Worm (Caenorhabditis elegans) whole organism, late embryonic: Measurements from ENCODE around the gene C33D9.10.
A peak's percentile ranks its signal among the peaks of the same experiment; 100 is the strongest.

Source experiments
- Y22D7AL.16 ChIP-seq: sonication (generic microtip); optimal IDR thresholded peaks from 2 replicates; lab custom pipeline; 2016; ENCODE audit warnings: missing genetic modification characterization, missing compliant biosample characterization
- ama-1 ChIP-seq: fragments of 150-350 bp; optimal IDR thresholded peaks from 2 replicates; lab custom pipeline; 2014
- ceh-18 ChIP-seq: sonication (generic microtip); optimal IDR thresholded peaks from 2 replicates; lab custom pipeline; 2016; ENCODE audit warnings: missing genetic modification characterization, missing compliant biosample characterization
- dve-1 ChIP-seq: sonication (generic microtip); optimal IDR thresholded peaks from 2 replicates; lab custom pipeline; 2017; ENCODE audit warnings: antibody characterized with exemption, mild to moderate bottlenecking, missing genetic modification characterization, missing compliant biosample characterization
- eyg-1 ChIP-seq: sonication (generic microtip); optimal IDR thresholded peaks from 2 replicates; lab custom pipeline; 2016; ENCODE audit warnings: missing genotype, missing genetic modification characterization, missing compliant biosample characterization
- gmeb-2 ChIP-seq: sonication (generic microtip); optimal IDR thresholded peaks from 2 replicates; lab custom pipeline; 2016; ENCODE audit warnings: missing genetic modification characterization, inconsistent platforms, missing compliant biosample characterization
- lin-11 ChIP-seq: fragments of 200-800 bp; sonication (Bioruptor generic); optimal IDR thresholded peaks from 2 replicates; lab custom pipeline; 2018; ENCODE audit warnings: mild to moderate bottlenecking, missing genetic modification characterization, missing compliant biosample characterization
- madf-2 ChIP-seq: sonication (generic microtip); optimal IDR thresholded peaks from 2 replicates; lab custom pipeline; 2017; ENCODE audit warnings: missing genetic modification characterization, missing compliant biosample characterization
- pqm-1 ChIP-seq: sonication (generic microtip); optimal IDR thresholded peaks from 2 replicates; lab custom pipeline; 2016; ENCODE audit warnings: missing genetic modification characterization, missing compliant biosample characterization
- ref-2 ChIP-seq: sonication (generic microtip); optimal IDR thresholded peaks from 2 replicates; lab custom pipeline; 2016; ENCODE audit warnings: missing genetic modification characterization, missing compliant biosample characterization
- rnt-1 ChIP-seq: sonication (generic microtip); optimal IDR thresholded peaks from 2 replicates; lab custom pipeline; 2016; ENCODE audit warnings: missing genetic modification characterization, missing compliant biosample characterization
- sox-2 ChIP-seq: fragments of 200-800 bp; sonication (Bioruptor generic); IDR thresholded peaks from 2 replicates; pipeline ENCODE4 v1.3.6; 2022; ENCODE audit warnings: missing genetic modification reagents, missing genetic modification characterization, missing compliant biosample characterization
- unc-86 ChIP-seq: sonication (generic microtip); optimal IDR thresholded peaks from 2 replicates; lab custom pipeline; 2016; ENCODE audit warnings: missing genetic modification characterization, missing compliant biosample characterization

DNA sequence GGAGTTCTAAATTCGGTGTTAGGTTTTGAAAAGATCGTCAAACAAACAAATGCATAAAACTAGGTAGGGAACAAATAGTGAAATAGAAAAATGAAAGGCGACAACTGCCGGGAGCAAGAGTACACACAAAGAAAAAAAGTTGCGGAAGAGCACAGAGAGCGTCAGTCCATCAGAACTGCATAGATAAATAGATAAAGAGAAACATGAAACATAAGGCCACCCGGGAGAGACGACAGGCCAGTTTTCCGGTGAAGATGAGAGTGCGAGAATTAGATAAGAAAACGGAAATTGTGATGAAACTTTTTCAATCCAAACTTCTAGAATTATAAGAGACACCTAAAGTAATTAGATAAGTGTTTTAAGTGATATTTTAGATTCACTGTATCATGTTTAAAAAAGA, 30.2 kb downstream of the C33D9.10 start:
- TF ChIP-seq sox-2 (GFP tag; lab: Robert Waterston, UW) (no peak), gmeb-2 (no peak), unc-86 (no peak), madf-2 (tag; lab: Kevin White, UChicago) (no peak), ama-1 (no peak), rnt-1 (tag; lab: Kevin White, UChicago) (no peak), ceh-18 (tag; lab: Kevin White, UChicago) (peak; percentile 14), pqm-1 (tag; lab: Kevin White, UChicago) (no peak), eyg-1 (tag; lab: Kevin White, UChicago) (no peak), Y22D7AL.16 (tag; lab: Kevin White, UChicago) (no peak), lin-11 (tag; lab: Kevin White, UChicago) (no peak), ref-2 (tag; lab: Kevin White, UChicago) (no peak), dve-1 (tag; lab: Kevin White, UChicago) (no peak)
